Worm (Caenorhabditis elegans) whole organism, L3 larva: Measurements from ENCODE around the gene Y105C5B.20.

Experiments used
- R02D3.7 ChIP-seq: fragments of 150-350 bp; optimal IDR thresholded peaks from 2 replicates; lab custom pipeline; 2014; ENCODE audit warnings: missing biosample characterization, missing genetic modification characterization
- nhr-12 ChIP-seq: fragments of 150-350 bp; optimal IDR thresholded peaks from 2 replicates; lab custom pipeline; 2014; ENCODE audit warnings: missing biosample characterization, missing genetic modification characterization
- nhr-76 ChIP-seq: fragments of 150-350 bp; sonication (generic microtip); optimal IDR thresholded peaks from 5 replicates; lab custom pipeline; 2014; ENCODE audit warnings: missing biosample characterization, missing genetic modification characterization
- skn-1 ChIP-seq: fragments of 150-350 bp; optimal IDR thresholded peaks from 2 replicates; lab custom pipeline; 2014; ENCODE audit warnings: missing biosample characterization, missing genetic modification characterization
- snpc-4 ChIP-seq: fragments of 150-350 bp; optimal IDR thresholded peaks from 2 replicates; lab custom pipeline; 2014; ENCODE audit warnings: missing biosample characterization, missing genetic modification characterization
- tbx-2 ChIP-seq: sonication (generic microtip); optimal IDR thresholded peaks from 2 replicates; lab custom pipeline; 2016; ENCODE audit warnings: mild to moderate bottlenecking, missing genetic modification characterization, missing compliant biosample characterization

ce11 chrIV:15953689-15954088, 40.7 kb downstream of the Y105C5B.20 start:
- TF ChIP-seq tbx-2 (tag; lab: Kevin White, UChicago) (no peak), nhr-12 (tag; lab: Kevin White, UChicago) (no peak), nhr-76 (no peak), snpc-4 (tag; lab: Kevin White, UChicago) (no peak), skn-1 (no peak), R02D3.7 (tag; lab: Kevin White, UChicago) (no peak)
